Fruit fly (Drosophila melanogaster) S2 (cell line): ENCODE results near the gene CG31029.

ENCODE experiments used
- CG8478 ChIP-seq: fragments of >200 bp; optimal IDR thresholded peaks from 2 replicates; lab custom pipeline; 2018
- CTCF ChIP-seq, 2 experiments: fragments of >200 bp; optimal IDR thresholded peaks; 2 replicates each; lab custom pipeline; 2018

- TF ChIP-seq CG8478 (lab: Kevin White, UChicago) (no peak), CTCF (optimal IDR thresholded peaks at IDR 0.05; lab: Kevin White, UChicago) (no peak)
These were observed 32.0 kb upstream of the CG31029 start for dm6 chr3R:30164162-30164561.
